Worm (Caenorhabditis elegans): ENCODE measurements around the gene F07C6.2.

DNA sequence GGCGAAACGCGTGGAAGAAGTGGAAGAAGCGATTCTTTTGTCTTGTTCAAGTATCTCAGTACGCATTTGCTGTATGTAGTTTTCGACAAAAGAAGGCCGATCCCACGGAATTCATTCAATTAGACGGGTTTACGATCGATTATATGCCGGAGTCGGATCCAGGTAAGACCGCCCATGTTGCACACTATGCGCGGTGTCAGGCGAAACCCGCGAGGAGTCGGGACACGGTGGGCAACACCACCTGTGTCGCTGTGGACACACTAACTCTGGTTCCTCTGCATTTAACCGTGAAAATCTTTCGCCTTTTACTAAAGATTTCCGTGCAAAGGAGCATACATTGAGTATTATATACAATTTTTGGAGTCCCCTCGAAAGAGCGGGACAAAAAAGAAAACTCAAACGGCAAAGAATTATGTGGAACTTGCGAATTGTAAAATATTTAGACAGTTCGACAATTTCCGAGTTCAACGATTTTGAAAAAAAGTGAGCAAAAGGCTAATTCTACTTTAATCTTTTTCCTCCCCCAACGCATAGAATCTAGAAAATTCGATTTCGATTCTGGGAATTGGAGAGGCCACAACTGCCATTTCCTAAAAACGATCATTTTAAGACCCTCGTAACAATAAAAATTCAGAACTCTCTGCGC is 9.0 kb upstream of the F07C6.2 start:
- TF ChIP-seq ets-7 (tag; optimal IDR thresholded peaks at IDR 0.05), result no peak
- TF ChIP-seq ama-1 (optimal IDR thresholded peaks at IDR 0.05), result no peak
- TF ChIP-seq hnd-1 (tag; optimal IDR thresholded peaks at IDR 0.05), result no peak
- no peak for TF ChIP-seq tra-4 (tag; optimal IDR thresholded peaks at IDR 0.05)
- no peak for TF ChIP-seq ceh-13 (GFP tag; optimal IDR thresholded peaks at IDR 0.05)
- no peak for TF ChIP-seq pes-1 (GFP tag; IDR thresholded peaks at IDR 0.05)
- TF ChIP-seq hmbx-1 (tag; optimal IDR thresholded peaks at IDR 0.05), result no peak
- TF ChIP-seq F13C5.2 (tag; optimal IDR thresholded peaks at IDR 0.05), result no peak
- TF ChIP-seq flt-1 (GFP tag; IDR thresholded peaks at IDR 0.05), result no peak
- no peak for TF ChIP-seq tbx-11 (GFP tag; IDR thresholded peaks at IDR 0.05)
- no peak for TF ChIP-seq ceh-36 (tag; optimal IDR thresholded peaks at IDR 0.05)
